Worm (Caenorhabditis elegans) whole organism, late embryonic: ENCODE data around the gene dsl-7.

ENCODE experiments used
- K09A11.1 ChIP-seq: sonication (generic microtip); optimal IDR thresholded peaks from 2 replicates; lab custom pipeline; 2017; ENCODE audit warnings: antibody characterized with exemption, mild to moderate bottlenecking, missing genetic modification characterization, missing compliant biosample characterization; ENCODE audit not compliant: insufficient read depth
- Y22D7AL.16 ChIP-seq: sonication (generic microtip); optimal IDR thresholded peaks from 2 replicates; lab custom pipeline; 2016; ENCODE audit warnings: missing genetic modification characterization, missing compliant biosample characterization
- ceh-19 ChIP-seq: fragments of 200-800 bp; sonication (Bioruptor generic); optimal IDR thresholded peaks from 2 replicates; lab custom pipeline; 2018; ENCODE audit warnings: mild to moderate bottlenecking, missing genetic modification characterization, missing compliant biosample characterization
- ceh-24 ChIP-seq: sonication (generic microtip); optimal IDR thresholded peaks from 2 replicates; lab custom pipeline; 2016; ENCODE audit warnings: mild to moderate bottlenecking, missing genetic modification characterization, missing compliant biosample characterization
- ceh-48 ChIP-seq: sonication (generic microtip); optimal IDR thresholded peaks from 2 replicates; lab custom pipeline; 2016; ENCODE audit warnings: missing genetic modification characterization, inconsistent platforms, missing compliant biosample characterization
- ets-4 ChIP-seq: sonication (generic microtip); optimal IDR thresholded peaks from 2 replicates; lab custom pipeline; 2016; ENCODE audit warnings: missing genetic modification characterization, missing compliant biosample characterization
- hlh-8 ChIP-seq: sonication (generic microtip); optimal IDR thresholded peaks from 2 replicates; lab custom pipeline; 2016; ENCODE audit warnings: missing genotype, missing genetic modification characterization, missing compliant biosample characterization
- lin-11 ChIP-seq: fragments of 200-800 bp; sonication (Bioruptor generic); optimal IDR thresholded peaks from 2 replicates; lab custom pipeline; 2018; ENCODE audit warnings: mild to moderate bottlenecking, missing genetic modification characterization, missing compliant biosample characterization
- nhr-11 ChIP-seq: fragments of 150-350 bp; optimal IDR thresholded peaks from 2 replicates; lab custom pipeline; 2014; ENCODE audit warnings: missing biosample characterization, missing genetic modification characterization
- nhr-232 ChIP-seq: sonication (generic microtip); optimal IDR thresholded peaks from 2 replicates; lab custom pipeline; 2016; ENCODE audit warnings: missing genetic modification characterization, missing compliant biosample characterization
- pag-3 ChIP-seq: sonication (generic microtip); optimal IDR thresholded peaks from 2 replicates; lab custom pipeline; 2016; ENCODE audit warnings: missing compliant biosample characterization, missing genetic modification characterization, borderline replicate concordance
- pqm-1 ChIP-seq: sonication (generic microtip); optimal IDR thresholded peaks from 2 replicates; lab custom pipeline; 2016; ENCODE audit warnings: missing genetic modification characterization, missing compliant biosample characterization
- sox-2 ChIP-seq: fragments of 200-800 bp; sonication (Bioruptor generic); IDR thresholded peaks from 2 replicates; pipeline ENCODE4 v1.3.6; 2022; ENCODE audit warnings: missing genetic modification reagents, missing genetic modification characterization, missing compliant biosample characterization
- sox-4 ChIP-seq: sonication (generic microtip); optimal IDR thresholded peaks from 2 replicates; lab custom pipeline; 2017; ENCODE audit warnings: mild to moderate bottlenecking, missing genetic modification characterization, inconsistent platforms, missing compliant biosample characterization

DNA sequence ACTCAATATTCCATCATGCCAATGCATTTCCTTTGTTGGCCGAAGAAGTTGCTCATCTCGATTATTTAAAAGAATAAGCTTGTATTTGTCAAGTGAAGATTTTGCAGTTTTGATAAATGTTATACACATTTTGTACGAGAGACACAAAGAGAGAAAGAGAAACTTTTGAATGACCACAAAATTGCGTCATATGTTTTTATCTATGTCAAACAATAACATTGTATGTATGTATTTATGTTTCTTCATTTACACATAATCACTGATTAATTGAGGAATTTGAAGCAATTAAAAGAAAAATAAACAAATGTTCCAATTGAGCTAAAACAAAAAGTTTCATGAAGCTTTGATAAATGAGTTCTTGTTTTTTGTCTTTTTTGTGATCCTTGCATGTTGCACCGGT is 29.8 kb upstream of the dsl-7 start, which contains the start of gene hrg-9:
- TF ChIP-seq lin-11 (no peak), ets-4 (tag; lab: Kevin White, UChicago) (no peak), Y22D7AL.16 (tag; lab: Kevin White, UChicago) (no peak), pag-3 (tag; lab: Kevin White, UChicago) (no peak), pqm-1 (no peak), ceh-19 (GFP tag; lab: Kevin White, UChicago) (no peak), sox-2 (GFP tag; lab: Robert Waterston, UW) (no peak), hlh-8 (tag; lab: Kevin White, UChicago) (no peak), K09A11.1 (tag; lab: Kevin White, UChicago) (no peak), nhr-232 (tag; lab: Kevin White, UChicago) (no peak), ceh-24 (tag; lab: Kevin White, UChicago) (no peak), sox-4 (no peak), nhr-11 (tag; lab: Kevin White, UChicago) (no peak), ceh-48 (tag; lab: Kevin White, UChicago) (no peak)
